Worm (Caenorhabditis elegans) whole organism, L4/young adult: ENCODE measurements around the gene cutl-16.

Experiments
- dao-5 ChIP-seq: sonication (generic microtip); optimal IDR thresholded peaks from 2 replicates; lab custom pipeline; 2016; ENCODE audit warnings: missing genotype, missing genetic modification characterization, moderate library complexity, missing compliant biosample characterization
- him-1 ChIP-seq: sonication (generic microtip); optimal IDR thresholded peaks from 2 replicates; lab custom pipeline; 2016; ENCODE audit warnings: missing genotype, missing genetic modification reagents, missing genetic modification characterization, missing compliant biosample characterization

DNA sequence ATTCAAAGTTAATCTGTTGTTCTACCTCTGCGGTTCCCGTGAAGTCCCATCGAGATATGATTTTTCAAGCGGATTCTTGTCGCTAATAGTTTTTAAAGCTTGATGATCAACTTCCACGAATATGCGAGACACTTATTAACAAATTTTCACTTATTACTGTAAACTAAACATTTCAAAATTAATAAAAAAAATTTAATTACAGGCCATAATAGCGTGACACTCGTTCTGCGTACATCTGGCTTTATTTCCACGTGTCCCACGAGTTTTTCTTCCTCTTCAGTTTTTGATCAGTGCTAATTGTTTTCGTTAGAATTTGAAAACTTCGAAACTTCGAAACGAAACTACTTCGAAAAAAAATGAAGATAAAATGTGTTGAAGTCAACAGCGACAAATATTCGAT lies 39.6 kb upstream of the cutl-16 start, which contains the start of gene btb-2:
- TF ChIP-seq him-1, result no peak
- no peak for TF ChIP-seq dao-5 (tag; lab: Kevin White, UChicago)
